Worm (Caenorhabditis elegans) whole organism, early embryonic: ENCODE results near the gene K07H8.9.

ENCODE experiments used
- B0310.2 ChIP-seq: sonication (generic microtip); optimal IDR thresholded peaks from 2 replicates; lab custom pipeline; 2016; ENCODE audit warnings: mild to moderate bottlenecking, missing genetic modification characterization, missing compliant biosample characterization
- F13C5.2 ChIP-seq: sonication (generic microtip); optimal IDR thresholded peaks from 2 replicates; lab custom pipeline; 2017; ENCODE audit warnings: mild to moderate bottlenecking, missing genetic modification characterization, inconsistent platforms, missing compliant biosample characterization
- ama-1 ChIP-seq: fragments of 150-350 bp; optimal IDR thresholded peaks from 2 replicates; lab custom pipeline; 2014
- flt-1 ChIP-seq: fragments of 200-800 bp; sonication (Bioruptor generic); IDR thresholded peaks from 2 replicates; pipeline ENCODE4 v1.3.6; 2022; ENCODE audit warnings: missing genetic modification characterization, missing compliant biosample characterization
- hmg-4 ChIP-seq: fragments of 200-800 bp; sonication (Bioruptor generic); optimal IDR thresholded peaks from 2 replicates; lab custom pipeline; 2018; ENCODE audit warnings: mild to moderate bottlenecking, missing genetic modification characterization, missing compliant biosample characterization
- pes-1 ChIP-seq: fragments of 200-800 bp; sonication (Bioruptor generic); IDR thresholded peaks from 2 replicates; pipeline ENCODE4 v1.3.6; 2022; ENCODE audit warnings: missing genetic modification reagents, missing genetic modification characterization, missing compliant biosample characterization
- scrt-1 ChIP-seq: fragments of 200-800 bp; sonication (Bioruptor generic); IDR thresholded peaks from 2 replicates; pipeline ENCODE4 v1.3.6; 2022; ENCODE audit warnings: missing genetic modification characterization, missing compliant biosample characterization
- tbx-11 ChIP-seq: fragments of 200-800 bp; sonication (Bioruptor generic); IDR thresholded peaks from 2 replicates; pipeline ENCODE4 v1.3.6; 2022; ENCODE audit warnings: missing genetic modification characterization, missing compliant biosample characterization
- tra-4 ChIP-seq: sonication (generic microtip); optimal IDR thresholded peaks from 2 replicates; lab custom pipeline; 2017; ENCODE audit warnings: missing genetic modification characterization, missing compliant biosample characterization

DNA sequence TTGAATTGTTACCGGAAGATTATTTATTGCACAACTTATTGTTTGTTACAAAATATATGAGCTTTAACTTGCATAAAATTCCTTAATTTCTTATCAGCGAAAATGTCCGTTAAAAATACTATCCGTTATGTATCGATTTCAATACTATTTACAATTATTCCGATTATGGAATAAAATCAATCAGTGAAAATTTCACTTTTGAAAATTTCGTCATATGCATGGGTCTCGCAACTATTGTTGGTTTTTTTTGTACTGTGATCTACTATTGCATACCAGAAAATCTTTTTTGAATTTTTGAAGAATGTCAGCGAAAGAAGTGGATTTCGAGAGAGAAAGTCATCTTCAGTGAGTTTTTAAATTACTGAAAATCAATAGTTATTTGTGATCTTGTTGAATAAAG lies 10.9 kb upstream of the K07H8.9 start, which contains the start of gene nprl-3:
- no peak for TF ChIP-seq F13C5.2 (tag; lab: Kevin White, UChicago)
- TF ChIP-seq ama-1 (lab: Kevin White, UChicago), result no peak
- no peak for TF ChIP-seq flt-1
- TF ChIP-seq hmg-4 (GFP tag; lab: Kevin White, UChicago), result no peak
- no peak for TF ChIP-seq scrt-1 (GFP tag; lab: Robert Waterston, UW)
- no peak for TF ChIP-seq tbx-11 (GFP tag; lab: Robert Waterston, UW)
- no peak for TF ChIP-seq pes-1 (GFP tag; lab: Robert Waterston, UW)
- no peak for TF ChIP-seq B0310.2
- TF ChIP-seq tra-4 (tag; lab: Kevin White, UChicago), result no peak
